Worm (Caenorhabditis elegans) whole organism, midembryonic: ENCODE measurements around the gene T21C12.8.

Experiments
- T22C8.4 ChIP-seq: fragments of 200-800 bp; sonication (Bioruptor generic); IDR thresholded peaks from 2 replicates; pipeline ENCODE4 v1.3.6; 2022; ENCODE audit warnings: missing genetic modification characterization, missing compliant biosample characterization
- cog-1 ChIP-seq: sonication (generic microtip); optimal IDR thresholded peaks from 2 replicates; lab custom pipeline; 2016; ENCODE audit warnings: missing genetic modification characterization, missing compliant biosample characterization
- flt-1 ChIP-seq: fragments of 200-800 bp; sonication (Bioruptor generic); IDR thresholded peaks from 2 replicates; pipeline ENCODE4 v1.3.6; 2022; ENCODE audit warnings: missing genetic modification characterization, missing compliant biosample characterization
- klf-2 ChIP-seq: fragments of 200-800 bp; sonication (Bioruptor generic); conservative IDR thresholded peaks from 2 replicates; pipeline ENCODE4 v1.3.6; 2022; ENCODE audit warnings: missing genetic modification reagents, missing genetic modification characterization, missing compliant biosample characterization
- med-1 ChIP-seq: sonication (generic microtip); optimal IDR thresholded peaks from 2 replicates; lab custom pipeline; 2017; ENCODE audit warnings: missing genetic modification characterization, mild to moderate bottlenecking, missing compliant biosample characterization, antibody characterized with exemption, missing genetic modification reagents; ENCODE audit not compliant: insufficient read depth
- ref-1 ChIP-seq: fragments of 200-800 bp; sonication (Bioruptor generic); conservative IDR thresholded peaks from 2 replicates; pipeline ENCODE4 v1.3.6; 2022; ENCODE audit warnings: missing genetic modification reagents, missing genetic modification characterization, missing compliant biosample characterization
- tab-1 ChIP-seq: fragments of 200-800 bp; sonication (Bioruptor generic); IDR thresholded peaks from 2 replicates; pipeline ENCODE4 v1.3.6; 2022; ENCODE audit warnings: missing genetic modification characterization, missing compliant biosample characterization
- ztf-23 ChIP-seq: fragments of 200-800 bp; sonication (Bioruptor generic); IDR thresholded peaks from 2 replicates; pipeline ENCODE4 v1.3.6; 2022; ENCODE audit warnings: missing genetic modification reagents, missing genetic modification characterization, missing compliant biosample characterization
- ztf-29 ChIP-seq: fragments of 200-800 bp; sonication (Bioruptor generic); IDR thresholded peaks from 2 replicates; pipeline ENCODE4 v1.3.6; 2022; ENCODE audit warnings: missing genetic modification reagents, missing genetic modification characterization, missing compliant biosample characterization

The T21C12.8 gene

ce11 chrIII:10538757-10539213 lies 14.0 kb downstream of the T21C12.8 start, which contains the start of gene nlp-68:
Gene nlp-68, minus strand, starts transcription at chrIII:10539163.
- TF ChIP-seq tab-1 (no peak), flt-1 (GFP tag; lab: Robert Waterston, UW) (no peak), med-1 (no peak), cog-1 (tag; lab: Kevin White, UChicago) (no peak), ztf-23 (GFP tag; lab: Robert Waterston, UW) (no peak), ref-1 (GFP tag; lab: Robert Waterston, UW) (no peak), ztf-29 (GFP tag; lab: Robert Waterston, UW) (no peak), T22C8.4 (GFP tag; lab: Robert Waterston, UW) (no peak), klf-2 (GFP tag; lab: Robert Waterston, UW) (no peak)

ce11 chrIII:10537558-10537957 lies 15.3 kb downstream of the T21C12.8 start:
- TF ChIP-seq tab-1 (no peak), med-1 (no peak), klf-2 (GFP tag; lab: Robert Waterston, UW) (no peak), cog-1 (tag; lab: Kevin White, UChicago) (no peak), ztf-29 (GFP tag; lab: Robert Waterston, UW) (no peak), T22C8.4 (GFP tag; lab: Robert Waterston, UW) (no peak), ref-1 (GFP tag; lab: Robert Waterston, UW) (no peak), flt-1 (GFP tag; lab: Robert Waterston, UW) (no peak), ztf-23 (GFP tag; lab: Robert Waterston, UW) (no peak)

- TF ChIP-seq ref-1 (GFP tag; lab: Robert Waterston, UW) (no peak), cog-1 (tag; lab: Kevin White, UChicago) (no peak), tab-1 (no peak)
Measured at ce11 chrIII:10537003-10537402, 15.8 kb downstream of the T21C12.8 start.

- no peak for TF ChIP-seq med-1
- no peak for TF ChIP-seq flt-1 (GFP tag; lab: Robert Waterston, UW)
- TF ChIP-seq ref-1 (GFP tag; lab: Robert Waterston, UW): no peak
- no peak for TF ChIP-seq T22C8.4 (GFP tag; lab: Robert Waterston, UW)
- no peak for TF ChIP-seq klf-2 (GFP tag; lab: Robert Waterston, UW)
- TF ChIP-seq ztf-23 (GFP tag; lab: Robert Waterston, UW): no peak
- no peak for TF ChIP-seq tab-1
- TF ChIP-seq cog-1 (tag; lab: Kevin White, UChicago): no peak
- no peak for TF ChIP-seq ztf-29 (GFP tag; lab: Robert Waterston, UW)
Measured at ce11 chrIII:10536087-10536723, 16.6 kb downstream of the T21C12.8 start.

DNA sequence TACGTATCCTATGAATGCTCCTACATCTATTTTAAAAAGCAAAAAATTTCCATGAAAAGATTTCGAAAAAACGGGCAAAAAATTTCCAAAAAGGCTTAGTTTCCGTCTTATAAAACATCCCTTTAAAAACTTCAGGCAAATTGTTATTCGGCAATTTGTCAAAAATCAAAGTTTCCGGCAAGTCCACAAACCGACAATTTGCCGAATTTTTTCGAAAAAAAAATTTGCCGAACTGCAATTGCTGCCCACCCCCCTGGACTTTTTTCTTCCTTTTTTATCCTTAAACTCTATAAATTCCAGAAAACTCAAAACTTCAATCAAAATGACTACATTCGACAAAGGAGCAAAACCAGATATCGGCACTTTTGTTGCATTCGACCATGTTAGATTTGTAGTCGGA lies 17.6 kb downstream of the T21C12.8 start, which contains the start of gene hpd-1:
Gene hpd-1 (plus strand): TSS at position 301 of the 400 bp plus-strand sequence.
- TF ChIP-seq ztf-29 (GFP tag; lab: Robert Waterston, UW) (no peak), ref-1 (GFP tag; lab: Robert Waterston, UW) (no peak), T22C8.4 (GFP tag; lab: Robert Waterston, UW) (no peak), ztf-23 (GFP tag; lab: Robert Waterston, UW) (no peak), flt-1 (GFP tag; lab: Robert Waterston, UW) (no peak), tab-1 (no peak), med-1 (no peak), klf-2 (GFP tag; lab: Robert Waterston, UW) (no peak), cog-1 (tag; lab: Kevin White, UChicago) (no peak)

- TF ChIP-seq klf-2 (GFP tag; lab: Robert Waterston, UW) (no peak), tab-1 (no peak), ref-1 (GFP tag; lab: Robert Waterston, UW) (no peak), cog-1 (tag; lab: Kevin White, UChicago) (no peak), T22C8.4 (GFP tag; lab: Robert Waterston, UW) (no peak), ztf-23 (GFP tag; lab: Robert Waterston, UW) (no peak), ztf-29 (GFP tag; lab: Robert Waterston, UW) (no peak), med-1 (no peak), flt-1 (GFP tag; lab: Robert Waterston, UW) (no peak)
Measured at ce11 chrIII:10534191-10534590, 18.6 kb downstream of the T21C12.8 start.

DNA sequence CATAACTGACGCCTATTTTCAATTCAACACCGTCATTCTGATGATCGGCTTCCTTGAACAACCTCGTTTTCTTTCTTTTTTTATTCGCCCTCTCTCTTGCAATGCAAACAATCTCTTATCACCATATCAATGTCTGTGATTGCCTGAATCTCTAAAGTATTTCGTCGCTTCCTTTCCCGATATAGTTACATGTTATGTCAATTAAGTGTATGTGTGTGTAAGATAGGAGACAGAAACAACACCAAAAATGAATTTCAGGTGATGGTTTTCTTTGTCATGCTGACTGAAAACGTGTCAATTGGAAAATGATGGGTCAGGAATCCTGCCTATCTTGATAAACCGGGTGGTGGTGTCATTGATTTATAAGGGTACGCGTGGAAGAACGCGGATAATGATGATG lies 19.5 kb downstream of the T21C12.8 start:
- TF ChIP-seq ztf-29 (GFP tag; lab: Robert Waterston, UW) (no peak), tab-1 (no peak), med-1 (no peak), cog-1 (tag; lab: Kevin White, UChicago) (no peak), klf-2 (GFP tag; lab: Robert Waterston, UW) (no peak), ref-1 (GFP tag; lab: Robert Waterston, UW) (no peak), flt-1 (GFP tag; lab: Robert Waterston, UW) (no peak), T22C8.4 (GFP tag; lab: Robert Waterston, UW) (no peak), ztf-23 (GFP tag; lab: Robert Waterston, UW) (no peak)

DNA sequence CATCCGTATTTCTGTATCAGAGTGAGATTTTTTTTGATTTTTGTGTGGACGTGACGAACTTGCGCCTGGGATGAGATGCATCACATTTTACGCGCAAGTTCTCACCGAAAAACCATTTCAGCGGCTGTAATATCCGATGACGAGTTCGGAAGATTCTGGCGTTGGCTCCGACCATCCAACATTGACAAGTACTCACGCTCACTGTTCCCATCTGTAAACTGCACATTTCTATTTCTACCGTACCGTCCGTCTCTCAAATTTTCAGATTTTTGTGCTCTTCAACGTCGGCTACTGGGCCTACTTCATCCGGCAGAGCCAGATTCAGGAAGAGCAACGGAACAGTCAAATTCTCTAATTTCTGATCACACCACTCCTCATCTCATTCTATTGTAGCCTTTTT lies 25.4 kb downstream of the T21C12.8 start:
- no peak for TF ChIP-seq ztf-29 (GFP tag; lab: Robert Waterston, UW)
- no peak for TF ChIP-seq ref-1 (GFP tag; lab: Robert Waterston, UW)
- no peak for TF ChIP-seq tab-1
- TF ChIP-seq med-1: no peak
- no peak for TF ChIP-seq klf-2 (GFP tag; lab: Robert Waterston, UW)
- TF ChIP-seq ztf-23 (GFP tag; lab: Robert Waterston, UW): no peak
- no peak for TF ChIP-seq T22C8.4 (GFP tag; lab: Robert Waterston, UW)
- TF ChIP-seq flt-1 (GFP tag; lab: Robert Waterston, UW): no peak
- TF ChIP-seq cog-1 (tag; lab: Kevin White, UChicago): no peak

ce11 chrIII:10525927-10526326 lies 26.9 kb downstream of the T21C12.8 start:
- TF ChIP-seq ztf-23 (GFP tag; lab: Robert Waterston, UW) (no peak), tab-1 (no peak), ref-1 (GFP tag; lab: Robert Waterston, UW) (no peak), cog-1 (tag; lab: Kevin White, UChicago) (no peak), med-1 (no peak), T22C8.4 (GFP tag; lab: Robert Waterston, UW) (no peak), ztf-29 (GFP tag; lab: Robert Waterston, UW) (no peak), flt-1 (GFP tag; lab: Robert Waterston, UW) (no peak), klf-2 (GFP tag; lab: Robert Waterston, UW) (no peak)
